Worm (Caenorhabditis elegans): ENCODE data around the gene pmk-1.

DNA sequence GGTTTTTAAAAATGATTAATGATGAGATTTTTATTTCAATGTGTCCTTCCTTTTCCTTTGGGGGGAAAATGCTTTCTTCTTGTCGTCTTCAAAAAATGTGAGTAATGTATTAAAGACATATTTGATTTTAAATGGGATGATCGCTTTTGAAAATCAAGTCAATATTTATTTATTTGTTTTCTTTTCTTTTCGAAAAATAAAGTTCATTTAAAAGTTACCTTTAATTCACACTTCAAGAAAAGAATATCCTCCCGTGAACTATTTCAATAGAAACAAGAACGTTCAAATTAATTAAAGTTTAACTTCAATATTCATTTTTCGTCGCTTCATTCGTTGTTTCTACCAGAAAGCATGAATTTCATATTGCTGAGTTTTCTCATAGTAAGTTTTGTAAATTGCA is 33.1 kb upstream of the pmk-1 start, which contains the start of gene irld-8:
- TF ChIP-seq nhr-12 (tag; optimal IDR thresholded peaks at IDR 0.05) (no peak), crh-2 (tag; optimal IDR thresholded peaks at IDR 0.05) (no peak), nhr-11 (tag; optimal IDR thresholded peaks at IDR 0.05) (no peak), ztf-4 (tag; optimal IDR thresholded peaks at IDR 0.05) (no peak), dmd-4 (tag; optimal IDR thresholded peaks at IDR 0.05) (no peak)

Data from whole organism, L2 larva.